Worm (Caenorhabditis elegans) whole organism, L1 larva: ENCODE data around the gene W01B6.8.

Experiments
- ama-1 ChIP-seq: fragments of 150-350 bp; optimal IDR thresholded peaks from 2 replicates; lab custom pipeline; 2014
- ceh-63 ChIP-seq: fragments of 200-800 bp; sonication (Bioruptor generic); optimal IDR thresholded peaks from 2 replicates; lab custom pipeline; 2018; ENCODE audit warnings: mild to moderate bottlenecking, missing genetic modification characterization, missing compliant biosample characterization
- elt-2 ChIP-seq: sonication (generic microtip); optimal IDR thresholded peaks from 2 replicates; lab custom pipeline; 2016; ENCODE audit warnings: missing genetic modification characterization, mild to moderate bottlenecking, inconsistent platforms, missing compliant biosample characterization, missing genetic modification reagents
- elt-3 ChIP-seq, 6 experiments: fragments of 150-350 bp in 1 of 6; sonication (generic microtip); optimal IDR thresholded peaks; 2 replicates each; lab custom pipeline; 2017 to 2018; ENCODE audit warnings: missing biosample characterization in 6 of 6, missing genetic modification characterization in 6 of 6, inconsistent platforms in 1 of 6
- ets-5 ChIP-seq: fragments of 200-800 bp; sonication (Bioruptor generic); IDR thresholded peaks from 2 replicates; pipeline ENCODE4 v1.3.6; 2022; ENCODE audit warnings: missing genetic modification characterization, missing compliant biosample characterization
- lir-3 ChIP-seq: sonication (generic microtip); optimal IDR thresholded peaks from 2 replicates; lab custom pipeline; 2016; ENCODE audit warnings: mild to moderate bottlenecking, missing genetic modification characterization, moderate library complexity, missing compliant biosample characterization; ENCODE audit not compliant: poor library complexity
- mdl-1 ChIP-seq, 2 experiments: fragments of 150-350 bp; optimal IDR thresholded peaks; 2 replicates each; lab custom pipeline; 2014 to 2017; ENCODE audit warnings: missing biosample characterization in 2 of 2, missing genetic modification characterization in 2 of 2, inconsistent platforms in 1 of 2
- nhr-20 ChIP-seq: sonication (generic microtip); optimal IDR thresholded peaks from 2 replicates; lab custom pipeline; 2016; ENCODE audit warnings: mild to moderate bottlenecking, missing genetic modification characterization, missing compliant biosample characterization
- snpc-4 ChIP-seq: fragments of 150-350 bp; optimal IDR thresholded peaks from 2 replicates; lab custom pipeline; 2014; ENCODE audit warnings: missing biosample characterization, missing genetic modification characterization

DNA sequence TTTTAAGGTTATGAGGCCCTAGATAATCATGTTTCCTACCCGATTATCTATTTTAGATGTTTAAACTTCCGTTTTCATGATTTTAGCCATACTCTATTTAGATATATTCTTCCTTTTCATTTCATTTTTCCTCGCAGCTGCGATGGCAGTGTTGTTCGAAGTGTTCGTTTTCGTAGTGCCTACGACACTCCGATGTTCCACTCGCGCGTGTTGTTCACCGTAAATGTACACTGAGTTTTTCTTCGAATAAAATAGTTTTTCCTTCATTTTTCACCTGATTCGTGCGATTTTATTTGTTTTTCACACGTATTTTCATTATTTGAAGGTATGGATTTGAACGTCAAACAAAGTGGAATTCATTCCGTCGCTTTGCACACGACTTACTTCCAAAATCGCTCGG is 12.7 kb upstream of the W01B6.8 start, which contains the start of gene dis-3:
- no peak for TF ChIP-seq lir-3 (tag; lab: Kevin White, UChicago)
- TF ChIP-seq snpc-4 = no peak
- no peak for TF ChIP-seq elt-2 (tag; lab: Kevin White, UChicago)
- no peak for TF ChIP-seq ceh-63 (GFP tag; lab: Kevin White, UChicago)
- TF ChIP-seq ama-1 (lab: Kevin White, UChicago) = no peak
- TF ChIP-seq mdl-1 (tag; optimal IDR thresholded peaks at IDR 0.05; lab: Kevin White, UChicago) = no peak
- no peak for TF ChIP-seq elt-3 (tag; optimal IDR thresholded peaks at IDR 0.05; lab: Kevin White, UChicago)
- no peak for TF ChIP-seq nhr-20 (tag; lab: Kevin White, UChicago)
- TF ChIP-seq ets-5 (GFP tag; lab: Robert Waterston, UW) = no peak
